Worm (Caenorhabditis elegans): ENCODE data around the gene zipt-2.2.

Gene zipt-2.2

DNA sequence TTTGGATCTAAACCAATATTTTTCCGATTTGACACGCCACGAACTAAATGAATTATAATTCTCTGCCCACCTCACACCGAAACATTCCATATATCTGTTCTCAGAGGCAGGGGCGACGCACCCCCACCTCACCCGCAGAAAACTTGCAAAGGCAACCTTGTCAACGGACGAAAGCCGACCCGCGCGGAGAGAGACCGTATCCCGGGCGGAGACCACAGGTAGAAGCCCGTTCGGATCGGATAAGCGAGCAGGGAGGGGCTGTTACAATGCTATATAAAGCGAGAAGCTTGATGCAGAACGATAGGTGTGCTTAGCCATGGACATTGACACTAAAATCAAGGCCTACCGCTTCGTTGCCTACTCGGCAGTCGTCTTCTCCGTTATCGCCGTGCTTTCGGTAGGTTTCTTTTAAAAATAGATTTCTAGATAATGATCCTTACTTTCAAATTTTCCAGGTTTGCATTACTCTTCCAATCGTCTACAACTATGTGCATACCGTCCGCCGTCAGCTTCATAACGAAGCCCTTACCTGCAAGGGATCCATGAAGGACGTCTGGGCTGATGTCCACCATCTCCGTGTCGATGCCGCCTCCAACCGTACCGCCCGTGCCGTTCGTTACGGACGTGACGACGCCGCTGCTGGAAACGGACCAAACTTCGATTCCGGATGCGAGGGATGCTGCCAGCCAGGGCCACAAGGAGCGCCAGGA, at the start of gene zipt-2.2, which contains the start of gene dpy-13:
Gene zipt-2.2, minus strand, starts transcription at position 51 of the 710 bp plus-strand sequence.
Gene dpy-13, plus strand, starts transcription at position 300 of the 710 bp plus-strand sequence.
- no peak for TF ChIP-seq ets-7 (tag; optimal IDR thresholded peaks at IDR 0.05)

DNA sequence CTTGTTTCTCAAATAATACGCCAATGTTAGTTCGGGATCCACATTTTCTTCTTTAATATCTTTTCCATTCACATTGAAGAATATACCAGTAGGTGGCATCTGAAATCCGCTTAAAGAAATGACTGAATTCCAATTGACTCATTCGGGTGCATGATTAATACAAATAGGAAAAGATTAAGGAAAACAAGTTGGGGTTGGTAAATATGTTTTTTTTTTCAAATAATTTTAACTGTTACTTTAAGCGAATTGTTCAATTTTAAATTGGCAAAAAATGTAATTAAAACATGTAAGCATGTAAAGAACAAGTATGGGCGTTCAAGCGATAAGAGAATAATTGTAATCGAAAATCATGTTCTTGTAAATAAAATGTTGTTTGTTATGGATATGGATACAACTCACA, 48.9 kb upstream of the zipt-2.2 start, which contains the start of gene F15E6.6:
Gene F15E6.6, minus strand, starts transcription at position 101 of the 400 bp plus-strand sequence.
- TF ChIP-seq sea-1 (GFP tag; conservative IDR thresholded peaks at IDR 0.05) (no peak), aly-1 (tag; optimal IDR thresholded peaks at IDR 0.05) (no peak), scrt-1 (GFP tag; IDR thresholded peaks at IDR 0.05) (no peak), tbx-37 (GFP tag; conservative IDR thresholded peaks at IDR 0.05) (no peak), ceh-13 (GFP tag; optimal IDR thresholded peaks at IDR 0.05) (no peak), F13C5.2 (tag; optimal IDR thresholded peaks at IDR 0.05) (no peak), tra-4 (tag; optimal IDR thresholded peaks at IDR 0.05) (no peak), tbx-11 (GFP tag; IDR thresholded peaks at IDR 0.05) (no peak), ets-7 (tag; optimal IDR thresholded peaks at IDR 0.05) (no peak), pes-1 (GFP tag; IDR thresholded peaks at IDR 0.05) (no peak), ama-1 (optimal IDR thresholded peaks at IDR 0.05) (no peak), hmbx-1 (tag; optimal IDR thresholded peaks at IDR 0.05) (no peak), hnd-1 (tag; optimal IDR thresholded peaks at IDR 0.05) (no peak), hmg-4 (GFP tag; optimal IDR thresholded peaks at IDR 0.05) (no peak), flt-1 (GFP tag; IDR thresholded peaks at IDR 0.05) (no peak), B0310.2 (tag; optimal IDR thresholded peaks at IDR 0.05) (no peak), ceh-36 (tag; optimal IDR thresholded peaks at IDR 0.05) (no peak)

DNA sequence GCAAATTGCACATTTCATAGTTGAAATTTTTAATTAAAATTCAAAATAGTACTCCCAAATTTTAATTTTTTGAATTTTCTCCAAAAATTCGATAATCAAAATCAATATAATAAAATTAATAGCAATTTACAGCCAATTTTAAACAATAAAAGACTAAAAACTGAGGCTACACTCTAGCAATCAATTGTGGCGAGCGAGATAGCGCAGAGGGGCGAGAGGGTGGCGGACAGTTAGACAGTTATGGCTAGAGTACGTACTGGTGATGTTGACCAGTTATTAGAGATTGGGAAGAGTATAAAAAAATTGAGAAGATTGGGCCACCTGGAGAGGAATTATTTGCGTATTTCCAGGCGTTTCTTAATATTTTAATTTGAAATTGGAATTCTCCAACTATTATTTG, 42.5 kb upstream of the zipt-2.2 start, which contains the start of gene nhr-78:
Gene nhr-78, minus strand, starts transcription at position 182 of the 400 bp plus-strand sequence.
- TF ChIP-seq pes-1 (GFP tag; IDR thresholded peaks at IDR 0.05) (no peak), ceh-36 (tag; optimal IDR thresholded peaks at IDR 0.05) (no peak), tbx-11 (GFP tag; IDR thresholded peaks at IDR 0.05) (no peak), sea-1 (GFP tag; conservative IDR thresholded peaks at IDR 0.05) (no peak), hmbx-1 (tag; optimal IDR thresholded peaks at IDR 0.05) (no peak), ets-7 (tag; optimal IDR thresholded peaks at IDR 0.05) (no peak), ceh-13 (GFP tag; optimal IDR thresholded peaks at IDR 0.05) (no peak), scrt-1 (GFP tag; IDR thresholded peaks at IDR 0.05) (no peak), hnd-1 (tag; optimal IDR thresholded peaks at IDR 0.05) (no peak), aly-1 (tag; optimal IDR thresholded peaks at IDR 0.05) (no peak), B0310.2 (tag; optimal IDR thresholded peaks at IDR 0.05) (no peak), ama-1 (optimal IDR thresholded peaks at IDR 0.05) (no peak), flt-1 (GFP tag; IDR thresholded peaks at IDR 0.05) (no peak), hmg-4 (GFP tag; optimal IDR thresholded peaks at IDR 0.05) (no peak), F13C5.2 (tag; optimal IDR thresholded peaks at IDR 0.05) (no peak), tbx-37 (GFP tag; conservative IDR thresholded peaks at IDR 0.05) (no peak)

DNA sequence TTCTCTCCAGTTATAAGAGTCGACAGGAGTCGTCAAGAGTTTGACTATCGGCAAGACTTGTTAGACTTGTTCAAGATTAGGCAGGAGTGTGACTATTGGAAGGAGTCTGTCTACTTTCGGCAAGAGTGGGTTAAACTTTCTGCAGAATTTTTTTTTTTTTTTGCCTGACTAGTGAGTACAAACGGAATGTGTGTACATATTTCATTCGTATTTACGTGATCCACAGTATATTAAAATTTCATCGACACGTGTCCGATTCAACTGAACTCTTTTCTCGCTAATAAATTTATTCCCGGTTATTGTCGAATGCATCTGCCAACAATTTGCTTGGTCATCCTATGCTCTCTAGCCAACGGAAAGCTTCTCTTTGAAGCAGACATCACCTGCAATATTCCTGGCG, 37.0 kb upstream of the zipt-2.2 start, which contains the start of gene F36A4.1:
Gene F36A4.1, plus strand, starts transcription at position 301 of the 400 bp plus-strand sequence.
- no peak for TF ChIP-seq aly-1 (tag; optimal IDR thresholded peaks at IDR 0.05)
- no peak for TF ChIP-seq ceh-36 (tag; optimal IDR thresholded peaks at IDR 0.05)
- no peak for TF ChIP-seq hmg-4 (GFP tag; optimal IDR thresholded peaks at IDR 0.05)
- no peak for TF ChIP-seq ama-1 (optimal IDR thresholded peaks at IDR 0.05)
- TF ChIP-seq tra-4 (tag; optimal IDR thresholded peaks at IDR 0.05): no peak
- no peak for TF ChIP-seq hnd-1 (tag; optimal IDR thresholded peaks at IDR 0.05)
- no peak for TF ChIP-seq pes-1 (GFP tag; IDR thresholded peaks at IDR 0.05)
- TF ChIP-seq tbx-11 (GFP tag; IDR thresholded peaks at IDR 0.05): no peak
- TF ChIP-seq ets-7 (tag; optimal IDR thresholded peaks at IDR 0.05): no peak

DNA sequence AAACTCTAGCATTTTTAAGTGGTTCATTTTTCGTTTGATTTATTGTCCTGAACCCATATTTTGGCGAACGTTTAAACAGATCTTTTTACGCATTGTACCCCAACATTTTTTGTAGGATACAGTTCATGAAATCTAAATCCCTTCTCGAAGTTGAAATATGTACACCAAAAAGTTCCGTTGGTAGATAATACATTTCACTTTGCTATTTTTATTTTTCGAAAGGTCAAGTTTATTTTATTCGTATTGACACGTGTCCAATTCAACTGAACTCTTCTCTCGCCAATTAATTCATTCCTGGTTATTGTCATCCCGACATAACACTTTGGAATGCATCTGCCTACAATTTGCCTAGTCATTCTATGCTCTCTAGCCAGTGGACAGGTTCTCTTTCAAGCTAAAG, 35.8 kb upstream of the zipt-2.2 start, which contains the start of gene F36A4.2:
Gene F36A4.2, plus strand, starts transcription at position 301 of the 400 bp plus-strand sequence.
- TF ChIP-seq ceh-13 (GFP tag; optimal IDR thresholded peaks at IDR 0.05) (no peak), hnd-1 (tag; optimal IDR thresholded peaks at IDR 0.05) (no peak), tra-4 (tag; optimal IDR thresholded peaks at IDR 0.05) (no peak), B0310.2 (tag; optimal IDR thresholded peaks at IDR 0.05) (no peak), ceh-36 (tag; optimal IDR thresholded peaks at IDR 0.05) (no peak), F13C5.2 (tag; optimal IDR thresholded peaks at IDR 0.05) (no peak), ets-7 (tag; optimal IDR thresholded peaks at IDR 0.05) (no peak), ama-1 (optimal IDR thresholded peaks at IDR 0.05) (no peak), flt-1 (GFP tag; IDR thresholded peaks at IDR 0.05) (no peak), hmbx-1 (tag; optimal IDR thresholded peaks at IDR 0.05) (no peak), aly-1 (tag; optimal IDR thresholded peaks at IDR 0.05) (no peak), scrt-1 (GFP tag; IDR thresholded peaks at IDR 0.05) (no peak), pes-1 (GFP tag; IDR thresholded peaks at IDR 0.05) (no peak), hmg-4 (GFP tag; optimal IDR thresholded peaks at IDR 0.05) (no peak), tbx-11 (GFP tag; IDR thresholded peaks at IDR 0.05) (no peak), sea-1 (GFP tag; conservative IDR thresholded peaks at IDR 0.05) (no peak), tbx-37 (GFP tag; conservative IDR thresholded peaks at IDR 0.05) (no peak)

DNA sequence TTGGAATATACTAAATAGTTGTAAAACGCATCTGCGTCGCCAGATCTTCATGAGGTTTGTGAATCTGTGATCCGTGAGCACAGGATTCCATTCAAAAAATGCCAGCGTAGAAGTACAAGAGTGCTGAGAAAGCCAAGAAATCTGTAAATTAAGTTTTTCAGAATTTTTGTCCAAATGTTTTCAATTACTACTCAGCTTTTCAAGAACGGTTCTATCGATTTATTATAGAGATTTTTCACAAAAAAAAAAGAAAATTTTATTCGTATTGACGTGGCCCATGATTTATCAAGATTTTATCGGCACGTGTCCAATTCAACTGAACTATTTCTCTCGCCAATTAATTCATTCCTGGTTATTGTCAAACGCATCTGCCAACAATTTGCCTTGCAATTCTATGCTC, 34.1 kb upstream of the zipt-2.2 start, which contains the start of gene F36A4.3:
Gene F36A4.3, plus strand, starts transcription at position 301 of the 400 bp plus-strand sequence.
- TF ChIP-seq tra-4 (tag; optimal IDR thresholded peaks at IDR 0.05) (no peak), hnd-1 (tag; optimal IDR thresholded peaks at IDR 0.05) (no peak), F13C5.2 (tag; optimal IDR thresholded peaks at IDR 0.05) (no peak), hmg-4 (GFP tag; optimal IDR thresholded peaks at IDR 0.05) (no peak), pes-1 (GFP tag; IDR thresholded peaks at IDR 0.05) (no peak), ceh-36 (tag; optimal IDR thresholded peaks at IDR 0.05) (no peak), sea-1 (GFP tag; conservative IDR thresholded peaks at IDR 0.05) (no peak), scrt-1 (GFP tag; IDR thresholded peaks at IDR 0.05) (no peak), tbx-37 (GFP tag; conservative IDR thresholded peaks at IDR 0.05) (no peak)

DNA sequence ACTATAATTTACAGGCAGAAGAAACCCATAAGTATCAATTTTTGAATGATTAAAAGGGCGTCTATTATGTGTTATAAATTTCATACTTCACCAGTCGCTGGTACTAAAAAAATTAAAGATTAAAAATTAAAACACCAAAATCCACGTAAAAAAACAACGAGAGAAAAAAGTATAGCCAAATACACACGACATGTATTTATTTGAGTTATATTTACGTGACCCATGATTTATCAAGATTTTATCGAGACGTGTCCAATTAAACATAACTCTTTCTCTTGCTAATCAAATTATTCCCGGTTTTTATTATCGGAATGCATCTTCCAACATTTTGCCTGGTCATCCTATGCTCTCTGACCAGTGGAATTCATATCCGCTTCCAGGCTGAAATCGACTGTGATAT, 32.2 kb upstream of the zipt-2.2 start, which contains the start of gene F36A4.4:
Gene F36A4.4, plus strand, starts transcription at position 301 of the 400 bp plus-strand sequence.
- TF ChIP-seq tbx-11 (GFP tag; IDR thresholded peaks at IDR 0.05) (no peak), ets-7 (tag; optimal IDR thresholded peaks at IDR 0.05) (no peak), B0310.2 (tag; optimal IDR thresholded peaks at IDR 0.05) (no peak), ama-1 (optimal IDR thresholded peaks at IDR 0.05) (no peak), ceh-36 (tag; optimal IDR thresholded peaks at IDR 0.05) (no peak), flt-1 (GFP tag; IDR thresholded peaks at IDR 0.05) (no peak), tra-4 (tag; optimal IDR thresholded peaks at IDR 0.05) (no peak), aly-1 (tag; optimal IDR thresholded peaks at IDR 0.05) (no peak), hnd-1 (tag; optimal IDR thresholded peaks at IDR 0.05) (no peak), pes-1 (GFP tag; IDR thresholded peaks at IDR 0.05) (no peak), F13C5.2 (tag; optimal IDR thresholded peaks at IDR 0.05) (no peak), scrt-1 (GFP tag; IDR thresholded peaks at IDR 0.05) (no peak), ceh-13 (GFP tag; optimal IDR thresholded peaks at IDR 0.05) (no peak), hmbx-1 (tag; optimal IDR thresholded peaks at IDR 0.05) (no peak), sea-1 (GFP tag; conservative IDR thresholded peaks at IDR 0.05) (no peak), hmg-4 (GFP tag; optimal IDR thresholded peaks at IDR 0.05) (no peak), tbx-37 (GFP tag; conservative IDR thresholded peaks at IDR 0.05) (no peak)
